Worm (Caenorhabditis elegans): ENCODE measurements around the gene D2096.13.
"Not testable (repeated sequence)": the region's sequence is repeated elsewhere in the genome, so short reads cannot be mapped to it uniquely, and the experiment has no call there.

Gene D2096.13

DNA sequence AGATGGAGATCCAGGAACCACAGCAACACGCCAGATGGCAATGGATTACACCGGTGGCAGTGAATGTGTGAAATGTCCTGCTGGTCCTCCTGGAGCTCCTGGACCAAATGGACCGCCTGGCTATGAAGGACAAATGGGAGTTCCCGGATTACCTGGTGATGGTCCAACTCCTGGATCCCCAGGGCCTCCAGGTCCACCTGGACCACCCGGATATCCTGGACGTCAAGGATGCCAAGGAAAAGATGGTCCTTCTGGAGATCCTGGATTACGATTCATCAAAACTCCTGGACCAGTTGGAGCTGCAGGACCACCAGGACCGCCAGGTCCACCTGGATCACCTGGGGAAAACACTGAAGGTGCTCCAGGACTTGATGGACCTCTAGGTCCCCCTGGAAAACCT, 1.1 kb downstream of the D2096.13 start:
- TF ChIP-seq set-16 (GFP tag; IDR thresholded peaks at IDR 0.05) (peak; percentile 76; the same call in 1 of the 2 replicates), unc-62 (GFP tag; optimal IDR thresholded peaks at IDR 0.05 in 1 of 2) (no peak), unc-62 (tag; optimal IDR thresholded peaks at IDR 0.05) (no peak)

DNA sequence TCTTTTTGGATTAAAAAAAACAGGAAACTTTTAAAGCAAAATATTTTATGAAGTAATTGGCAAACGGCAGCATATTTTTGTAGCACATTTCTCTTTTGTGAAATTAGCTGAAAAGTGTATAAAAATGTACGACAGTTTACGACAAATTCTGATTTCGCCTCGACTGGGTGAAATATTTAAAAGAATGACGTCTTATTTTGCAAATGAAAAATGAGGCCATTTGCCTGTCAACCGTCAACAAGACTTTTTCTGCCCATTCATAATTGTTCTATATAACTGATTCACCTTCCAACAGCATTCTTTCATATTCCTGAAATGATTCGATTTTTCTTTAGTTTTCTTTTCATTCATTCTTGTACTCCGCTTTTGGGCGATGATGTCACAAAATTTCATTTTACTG, 2.8 kb downstream of the D2096.13 start, which contains the start of the genes F17E9.2 and col-116:
Gene F17E9.2 (plus strand): TSS at position 301 of the 400 bp plus-strand sequence.
Gene col-116 (plus strand): TSS at position 315 of the 400 bp plus-strand sequence.
- TF ChIP-seq php-3 (GFP tag; IDR thresholded peaks at IDR 0.05) (no peak), daf-12 (tag; optimal IDR thresholded peaks at IDR 0.05) (no peak), zfp-3 (GFP tag; conservative IDR thresholded peaks at IDR 0.05) (no peak), ceh-44 (GFP tag; IDR thresholded peaks at IDR 0.05) (no peak), spr-3 (GFP tag; optimal IDR thresholded peaks at IDR 0.05) (no peak), ceh-28 (tag; optimal IDR thresholded peaks at IDR 0.05) (no peak), nhr-111 (GFP tag; optimal IDR thresholded peaks at IDR 0.05) (no peak), unc-62 (GFP tag; optimal IDR thresholded peaks at IDR 0.05 in 1 of 2) (no peak), unc-62 (tag; optimal IDR thresholded peaks at IDR 0.05) (no peak), daf-19 (GFP tag; conservative IDR thresholded peaks at IDR 0.05) (no peak), F44E2.7 (GFP tag; IDR thresholded peaks at IDR 0.05) (no peak), daf-16 (GFP tag; optimal IDR thresholded peaks at IDR 0.05) (no peak), daf-16 (tag; optimal IDR thresholded peaks at IDR 0.05) (no peak), D1046.2 (GFP tag; IDR thresholded peaks at IDR 0.05) (no peak), lir-3 (tag; optimal IDR thresholded peaks at IDR 0.05) (no peak), ZK546.5 (tag; optimal IDR thresholded peaks at IDR 0.05) (no peak)

- TF ChIP-seq nhr-111 (GFP tag; optimal IDR thresholded peaks at IDR 0.05) (no peak), zip-2 (tag; optimal IDR thresholded peaks at IDR 0.05) (no peak), lin-29 (GFP tag; IDR thresholded peaks at IDR 0.05) (no peak), snpc-4 (tag; optimal IDR thresholded peaks at IDR 0.05) (no peak), aha-1 (tag) (no peak), sdz-12 (GFP tag; optimal IDR thresholded peaks at IDR 0.05) (no peak), mes-2 (tag; optimal IDR thresholded peaks at IDR 0.05; ENCODE audit: poor library complexity, severe bottlenecking) (no peak), ceh-28 (tag; optimal IDR thresholded peaks at IDR 0.05) (no peak), F44E2.7 (GFP tag; IDR thresholded peaks at IDR 0.05) (no peak), fos-1 (tag; optimal IDR thresholded peaks at IDR 0.05) (no peak), spr-1 (tag; optimal IDR thresholded peaks at IDR 0.05) (no peak), hif-1 (tag; optimal IDR thresholded peaks at IDR 0.05) (no peak), dve-1 (tag; optimal IDR thresholded peaks at IDR 0.05; ENCODE audit: insufficient read depth) (no peak), spr-3 (GFP tag; optimal IDR thresholded peaks at IDR 0.05) (no peak), ceh-20 (GFP tag; IDR thresholded peaks at IDR 0.05) (no peak), ama-1 (optimal IDR thresholded peaks at IDR 0.05) (no peak), zfp-3 (GFP tag; conservative IDR thresholded peaks at IDR 0.05) (no peak), ceh-44 (GFP tag; IDR thresholded peaks at IDR 0.05) (no peak), set-16 (GFP tag; IDR thresholded peaks at IDR 0.05) (no peak)
These were observed 3.8 kb downstream of the D2096.13 start, which contains the start of gene F17E9.3 for ce11 chrIV:8354572-8354971. TSS of gene F17E9.3 (plus strand) at chrIV:8354872.

DNA sequence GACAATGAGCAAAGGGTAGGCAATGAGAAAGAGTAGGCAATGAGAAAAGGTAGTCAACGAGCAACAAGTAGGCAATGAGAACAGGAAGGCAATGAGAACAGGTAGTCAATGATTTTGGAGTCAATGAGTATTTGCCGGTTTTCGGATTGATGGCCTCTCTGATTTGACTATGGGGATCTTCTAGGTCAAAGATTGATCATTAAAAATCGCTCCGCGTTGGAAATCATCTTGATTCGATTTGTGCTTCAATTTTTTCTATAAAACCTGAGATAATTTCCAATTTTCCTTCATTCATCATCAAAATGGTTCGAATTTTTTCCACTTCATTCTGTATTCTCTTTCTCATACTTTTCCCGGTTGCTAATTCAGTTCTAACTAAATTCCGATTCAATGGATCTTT, 6.4 kb downstream of the D2096.13 start, which contains the start of gene F17E9.16:
Gene F17E9.16 (plus strand): TSS at position 301 of the 400 bp plus-strand sequence.
- TF ChIP-seq F26F4.8 (GFP tag; conservative IDR thresholded peaks at IDR 0.05); dpl-1 (GFP tag; optimal IDR thresholded peaks at IDR 0.05); zfp-2 (tag; optimal IDR thresholded peaks at IDR 0.05): not testable (repeated sequence)

- TF ChIP-seq nhr-237 (tag; optimal IDR thresholded peaks at IDR 0.05) = no peak
- no peak for TF ChIP-seq jun-1 (tag; optimal IDR thresholded peaks at IDR 0.05)
- TF ChIP-seq nhr-76 (tag; optimal IDR thresholded peaks at IDR 0.05) = no peak
- no peak for TF ChIP-seq dve-1 (tag; optimal IDR thresholded peaks at IDR 0.05; ENCODE audit: insufficient read depth)
- TF ChIP-seq aly-2 (tag; optimal IDR thresholded peaks at IDR 0.05) = no peak
- TF ChIP-seq nhr-6 (tag; optimal IDR thresholded peaks at IDR 0.05) = no peak
- TF ChIP-seq daf-8 (GFP tag; IDR thresholded peaks at IDR 0.05) = no peak
- TF ChIP-seq ceh-32 (tag; optimal IDR thresholded peaks at IDR 0.05; ENCODE audit: poor library complexity) = no peak
- no peak for TF ChIP-seq nhr-48 (tag; optimal IDR thresholded peaks at IDR 0.05)
- TF ChIP-seq hif-1 (tag; optimal IDR thresholded peaks at IDR 0.05) = no peak
- TF ChIP-seq snpc-1.2 (GFP tag; IDR thresholded peaks at IDR 0.05) = no peak
- no peak for TF ChIP-seq nhr-11 (tag; optimal IDR thresholded peaks at IDR 0.05)
- no peak for TF ChIP-seq F49E8.2 (tag; optimal IDR thresholded peaks at IDR 0.05; ENCODE audit: borderline replicate concordance)
- no peak for TF ChIP-seq F44E2.7 (GFP tag; IDR thresholded peaks at IDR 0.05)
- TF ChIP-seq ceh-28 (tag; optimal IDR thresholded peaks at IDR 0.05) = no peak
- TF ChIP-seq snpc-4 (tag; optimal IDR thresholded peaks at IDR 0.05) = no peak
- TF ChIP-seq ctbp-1 (GFP tag; IDR thresholded peaks at IDR 0.05) = no peak
These were observed 10.3 kb downstream of the D2096.13 start, which contains the start of gene F17E9.4 for ce11 chrIV:8348073-8348472. TSS of gene F17E9.4 (plus strand) at chrIV:8348373.
